Fruit fly (Drosophila melanogaster) whole organism, wandering third instar larva: ENCODE data around the gene IscU.

ENCODE experiments used
- Abd-B ChIP-seq: fragments of >200 bp; optimal IDR thresholded peaks from 2 replicates; lab custom pipeline; 2017; ENCODE audit warnings: missing biosample characterization, missing genetic modification characterization
- CG32264 ChIP-seq: fragments of 200-800 bp; sonication (Bioruptor generic); optimal IDR thresholded peaks from 2 replicates; lab custom pipeline; 2016; ENCODE audit warnings: missing biosample characterization, missing genetic modification characterization
- CG9705 ChIP-seq: fragments of 200-800 bp; sonication (Bioruptor generic); optimal IDR thresholded peaks from 2 replicates; lab custom pipeline; 2018; ENCODE audit warnings: missing biosample characterization, mild to moderate bottlenecking, missing genetic modification characterization
- CrebA ChIP-seq: fragments of 200-800 bp; sonication (Bioruptor generic); optimal IDR thresholded peaks from 2 replicates; lab custom pipeline; 2016; ENCODE audit warnings: missing biosample characterization, mild to moderate bottlenecking, missing genetic modification characterization, borderline replicate concordance
- Dfd ChIP-seq: fragments of >200 bp; optimal IDR thresholded peaks from 2 replicates; lab custom pipeline; 2017; ENCODE audit warnings: missing biosample characterization, missing genetic modification characterization
- Dif ChIP-seq: fragments of 200-275, 200-300 bp; sonication (Bioruptor generic); optimal IDR thresholded peaks from 2 replicates; lab custom pipeline; 2018; ENCODE audit warnings: missing biosample characterization, missing genetic modification characterization; ENCODE audit not compliant: partially characterized antibody
- GATAd ChIP-seq: sonication (Bioruptor generic); optimal IDR thresholded peaks from 2 replicates; lab custom pipeline; 2016; ENCODE audit warnings: missing biosample characterization, missing genetic modification characterization
- HLH106 ChIP-seq: fragments of 200-800 bp; optimal IDR thresholded peaks from 3 replicates; lab custom pipeline; 2019; ENCODE audit warnings: missing biosample characterization, mild to moderate bottlenecking, missing genetic modification characterization, moderate library complexity
- Hnf4 ChIP-seq: fragments of 200-800 bp; sonication (Bioruptor generic); optimal IDR thresholded peaks from 2 replicates; lab custom pipeline; 2016; ENCODE audit warnings: missing biosample characterization, mild to moderate bottlenecking, missing genetic modification characterization
- Hr78 ChIP-seq: fragments of >200 bp; optimal IDR thresholded peaks from 2 replicates; lab custom pipeline; 2017; ENCODE audit warnings: missing biosample characterization, missing genetic modification characterization
- Hr83 ChIP-seq: fragments of 200-300 bp; sonication (Bioruptor generic); optimal IDR thresholded peaks from 2 replicates; lab custom pipeline; 2016; ENCODE audit warnings: missing biosample characterization, mild to moderate bottlenecking, missing genetic modification characterization, moderate library complexity; ENCODE audit not compliant: poor library complexity, severe bottlenecking
- Jra ChIP-seq: sonication (Bioruptor generic); optimal IDR thresholded peaks from 2 replicates; lab custom pipeline; 2016; ENCODE audit warnings: missing biosample characterization, missing genetic modification characterization
- Mio ChIP-seq: sonication (Bioruptor generic); optimal IDR thresholded peaks from 2 replicates; lab custom pipeline; 2016; ENCODE audit warnings: missing biosample characterization, missing genetic modification characterization
- Myc ChIP-seq: fragments of >200 bp; optimal IDR thresholded peaks from 2 replicates; lab custom pipeline; 2017
- N ChIP-seq: fragments of >200 bp; optimal IDR thresholded peaks from 2 replicates; lab custom pipeline; 2018; ENCODE audit warnings: missing biosample characterization, missing external identifiers, missing genetic modification characterization
- OdsH ChIP-seq: fragments of 200-800 bp; sonication (Bioruptor generic); optimal IDR thresholded peaks from 2 replicates; lab custom pipeline; 2016; ENCODE audit warnings: missing biosample characterization, mild to moderate bottlenecking, missing genetic modification characterization
- Rel ChIP-seq, 2 experiments: fragments of 200-800 bp; sonication (Bioruptor generic) in 1 of 2; optimal IDR thresholded peaks; 2 replicates in 1 of 2; 3 replicates in 1 of 2; lab custom pipeline; 2016 to 2019; ENCODE audit warnings: mild to moderate bottlenecking in 2 of 2, missing biosample characterization in 2 of 2, missing genetic modification characterization in 2 of 2, moderate library complexity in 1 of 2
- Sp1 ChIP-seq: fragments of 200-800 bp; sonication (Bioruptor generic); optimal IDR thresholded peaks from 3 replicates; lab custom pipeline; 2019; ENCODE audit warnings: missing biosample characterization, mild to moderate bottlenecking, missing genetic modification characterization, moderate library complexity
- Vsx2 ChIP-seq: fragments of 200-300, 225-300 bp; sonication (Bioruptor generic); optimal IDR thresholded peaks from 2 replicates; lab custom pipeline; 2018; ENCODE audit warnings: missing biosample characterization, missing genetic modification characterization; ENCODE audit not compliant: partially characterized antibody
- br ChIP-seq: fragments of 200-800 bp; sonication (Bioruptor generic); optimal IDR thresholded peaks from 2 replicates; lab custom pipeline; 2016; ENCODE audit warnings: missing biosample characterization, missing genetic modification characterization
- brk ChIP-seq: fragments of 200-800 bp; sonication (Bioruptor generic); optimal IDR thresholded peaks from 2 replicates; lab custom pipeline; 2016; ENCODE audit warnings: missing biosample characterization, mild to moderate bottlenecking, missing genetic modification characterization
- dl ChIP-seq, 2 experiments: fragments of 175-275, 200-275 bp in 1 of 2; fragments of 200-275 bp in 1 of 2; sonication (Bioruptor generic); optimal IDR thresholded peaks; lab custom pipeline; 2018; ENCODE audit warnings: mild to moderate bottlenecking in 2 of 2, missing biosample characterization in 2 of 2, missing genetic modification characterization in 2 of 2, moderate library complexity in 2 of 2; ENCODE audit not compliant: partially characterized antibody in 2 of 2, insufficient read depth in 1 of 2
- dmrt93B ChIP-seq: fragments of 200-800 bp; sonication (Bioruptor generic); optimal IDR thresholded peaks from 2 replicates; lab custom pipeline; 2018; ENCODE audit warnings: missing biosample characterization, mild to moderate bottlenecking, missing genetic modification characterization
- dsf ChIP-seq: sonication (Bioruptor generic); optimal IDR thresholded peaks from 2 replicates; lab custom pipeline; 2016; ENCODE audit warnings: missing biosample characterization, missing genetic modification characterization, borderline replicate concordance
- ey ChIP-seq: fragments of 200-800 bp; sonication (Bioruptor generic); optimal IDR thresholded peaks from 2 replicates; lab custom pipeline; 2016; ENCODE audit warnings: missing biosample characterization, missing genetic modification characterization
- foxo ChIP-seq, 2 experiments: fragments of 200-800 bp; sonication (Bioruptor generic); optimal IDR thresholded peaks; 2 replicates in 1 of 2; 3 replicates in 1 of 2; lab custom pipeline; 2016 to 2017; ENCODE audit warnings: missing biosample characterization in 2 of 2, missing genetic modification characterization in 2 of 2
- fru ChIP-seq: fragments of 200-800 bp; sonication (Bioruptor generic); optimal IDR thresholded peaks from 3 replicates; lab custom pipeline; 2016; ENCODE audit warnings: missing biosample characterization, mild to moderate bottlenecking, missing genetic modification characterization
- h ChIP-seq: fragments of 200-800 bp; sonication (Bioruptor generic); optimal IDR thresholded peaks from 3 replicates; lab custom pipeline; 2016; ENCODE audit warnings: missing biosample characterization, mild to moderate bottlenecking, missing genetic modification characterization
- jim ChIP-seq: fragments of 175-275, 200-325 bp; sonication (Bioruptor generic); optimal IDR thresholded peaks from 2 replicates; lab custom pipeline; 2016; ENCODE audit warnings: missing biosample characterization, mild to moderate bottlenecking, missing genetic modification characterization
- lola ChIP-seq: fragments of >200 bp; optimal IDR thresholded peaks from 2 replicates; lab custom pipeline; 2017; ENCODE audit warnings: missing biosample characterization, missing genetic modification characterization
- pan ChIP-seq: fragments of >200 bp; optimal IDR thresholded peaks from 2 replicates; lab custom pipeline; 2017
- psq ChIP-seq: fragments of 200-800 bp; sonication (Bioruptor generic); optimal IDR thresholded peaks from 3 replicates; lab custom pipeline; 2017; ENCODE audit warnings: missing biosample characterization, mild to moderate bottlenecking, missing genetic modification characterization, moderate library complexity
- rgr ChIP-seq: fragments of 200-800 bp; sonication (Bioruptor generic); optimal IDR thresholded peaks from 3 replicates; lab custom pipeline; 2016; ENCODE audit warnings: missing biosample characterization, mild to moderate bottlenecking, missing genetic modification characterization
- sage ChIP-seq: fragments of 200-800 bp; sonication (Bioruptor generic); optimal IDR thresholded peaks from 2 replicates; lab custom pipeline; 2016; ENCODE audit warnings: missing biosample characterization, mild to moderate bottlenecking, missing genetic modification characterization
- sv ChIP-seq: fragments of 200-800 bp; sonication (Bioruptor generic); optimal IDR thresholded peaks from 3 replicates; lab custom pipeline; 2016; ENCODE audit warnings: missing biosample characterization, missing genetic modification characterization
- tai ChIP-seq: sonication (Bioruptor generic); optimal IDR thresholded peaks from 2 replicates; lab custom pipeline; 2016; ENCODE audit warnings: missing biosample characterization, missing genetic modification characterization
- usp ChIP-seq: fragments of >200 bp; optimal IDR thresholded peaks from 2 replicates; lab custom pipeline; 2017; ENCODE audit warnings: missing biosample characterization, missing genetic modification characterization
- woc ChIP-seq: sonication (Bioruptor generic); optimal IDR thresholded peaks from 2 replicates; lab custom pipeline; 2016; ENCODE audit warnings: missing biosample characterization, mild to moderate bottlenecking, missing genetic modification characterization

IscU gene

DNA sequence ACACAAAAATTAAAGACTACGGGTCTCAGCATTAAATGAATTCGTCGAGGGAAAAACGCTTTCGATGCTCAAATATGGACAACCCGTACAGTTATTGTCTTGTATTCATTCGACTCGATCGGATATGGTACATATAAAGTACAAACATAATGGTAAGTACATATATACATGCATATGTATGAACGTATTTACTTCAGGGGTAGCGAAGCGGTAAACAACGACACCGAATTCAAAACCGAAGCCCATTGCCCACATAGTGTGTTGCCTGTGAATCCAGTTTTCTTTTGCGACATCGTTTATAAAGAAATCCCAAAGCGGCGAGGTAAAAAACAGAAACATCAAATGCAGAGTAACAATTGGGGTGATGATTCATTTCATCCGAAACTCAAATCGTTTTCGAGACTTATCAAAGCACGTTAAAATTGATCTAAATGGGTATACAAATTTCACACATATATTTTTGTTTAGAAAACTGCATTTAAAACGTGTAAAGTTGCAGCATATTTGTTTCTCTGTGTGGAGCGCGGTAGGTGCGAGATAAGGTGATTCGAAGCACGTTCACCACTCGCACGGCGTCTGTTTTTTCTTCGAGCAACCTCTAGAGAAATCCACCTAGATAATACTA is 11.5 kb downstream of the IscU start (continued):
- TF ChIP-seq Rel (GFP tag; optimal IDR thresholded peaks at IDR 0.05; lab: Kevin White, UChicago) (no peak), Rel (tag; optimal IDR thresholded peaks at IDR 0.05; lab: Kevin White, UChicago) (no peak), CrebA (GFP tag; lab: Kevin White, UChicago) (no peak), brk (no peak), psq (GFP tag; lab: Kevin White, UChicago) (peak; percentile 34), tai (GFP tag; lab: Kevin White, UChicago) (no peak), foxo (GFP tag; optimal IDR thresholded peaks at IDR 0.05; lab: Kevin White, UChicago) (peak in 1 of 2 experiments; percentile 53), fru (GFP tag; lab: Kevin White, UChicago) (peak; percentile 72), Myc (no peak)

DNA sequence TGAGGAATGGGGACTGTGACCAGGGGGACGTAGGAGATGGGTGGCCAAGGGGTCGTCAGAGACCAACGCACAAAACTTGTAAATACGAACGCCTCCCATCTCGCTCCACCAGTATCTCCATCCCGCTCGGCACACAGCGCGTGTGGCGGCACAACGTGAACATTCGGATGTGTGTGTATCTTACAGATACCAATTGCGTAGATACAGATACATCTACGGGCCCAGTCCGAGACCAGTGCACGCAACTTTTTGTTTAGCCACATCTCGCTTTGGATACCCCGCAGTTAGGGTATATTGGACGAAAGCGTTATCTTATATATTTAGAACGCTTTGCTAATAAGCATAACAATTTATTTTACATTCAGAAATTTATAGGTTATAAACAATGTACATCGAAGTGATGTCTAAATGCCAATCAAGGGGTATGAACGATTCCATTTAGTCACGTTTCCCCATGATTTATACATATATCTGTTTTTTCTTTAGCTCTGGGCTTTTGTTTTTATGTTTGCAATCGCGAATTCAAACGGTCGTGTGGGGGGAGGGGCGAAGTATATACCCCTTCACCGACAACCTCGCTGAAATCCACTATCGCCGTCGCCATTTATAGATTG is 12.5 kb downstream of the IscU start:
- TF ChIP-seq CG32264 (GFP tag; lab: Kevin White, UChicago), result peak; percentile 98
- TF ChIP-seq Abd-B (GFP tag; lab: Kevin White, UChicago), result no peak
- peak; percentile 89 for TF ChIP-seq CG9705 (GFP tag; lab: Kevin White, UChicago)
- TF ChIP-seq tai (GFP tag; lab: Kevin White, UChicago), result peak; percentile 95
- TF ChIP-seq rgr, result peak; percentile 99
- peak; percentile 99 for TF ChIP-seq Hnf4
- peak; percentile 95 for TF ChIP-seq Jra (GFP tag; lab: Kevin White, UChicago)
- TF ChIP-seq Rel (GFP tag; optimal IDR thresholded peaks at IDR 0.05; lab: Kevin White, UChicago), result peak; percentile 97
- peak; percentile 91 for TF ChIP-seq Rel (tag; optimal IDR thresholded peaks at IDR 0.05; lab: Kevin White, UChicago)
- no peak for TF ChIP-seq lola
- TF ChIP-seq Hr83 (GFP tag; lab: Kevin White, UChicago), result peak; percentile 59
- peak; percentile 99 for TF ChIP-seq fru (GFP tag; lab: Kevin White, UChicago)
- TF ChIP-seq woc (GFP tag; lab: Kevin White, UChicago), result peak; percentile 99
- peak in 1 of 2 experiments; percentile 17 for TF ChIP-seq dl (GFP tag; optimal IDR thresholded peaks at IDR 0.05; lab: Kevin White, UChicago; ENCODE audit: insufficient read depth in 1 of 2, partially characterized antibody in 2 of 2)
- peak; percentile 97 for TF ChIP-seq dmrt93B (GFP tag; lab: Kevin White, UChicago)
- peak; percentile 86 for TF ChIP-seq dsf (GFP tag; lab: Kevin White, UChicago)
- TF ChIP-seq br (GFP tag; lab: Kevin White, UChicago), result peak; percentile 99
- TF ChIP-seq Dif (GFP tag; lab: Kevin White, UChicago), result peak; percentile 76
- peak; percentile 95 to 99 for TF ChIP-seq foxo (GFP tag; optimal IDR thresholded peaks at IDR 0.05; lab: Kevin White, UChicago)
- no peak for TF ChIP-seq Vsx2 (GFP tag; lab: Kevin White, UChicago)
- TF ChIP-seq N (GFP tag; lab: Kevin White, UChicago), result no peak
- no peak for TF ChIP-seq Myc
- TF ChIP-seq ey, result peak; percentile 99
- peak; percentile 88 for TF ChIP-seq Mio (GFP tag; lab: Kevin White, UChicago)
- TF ChIP-seq OdsH, result peak; percentile 99
- TF ChIP-seq Sp1 (GFP tag; lab: Kevin White, UChicago), result peak; percentile 98
- TF ChIP-seq pan (lab: Kevin White, UChicago), result peak; percentile 82
- no peak for TF ChIP-seq usp (GFP tag; lab: Kevin White, UChicago)
- no peak for TF ChIP-seq GATAd (GFP tag; lab: Kevin White, UChicago)
- no peak for TF ChIP-seq Dfd (GFP tag; lab: Kevin White, UChicago)
- no peak for TF ChIP-seq jim (GFP tag; lab: Kevin White, UChicago)
- TF ChIP-seq CrebA (GFP tag; lab: Kevin White, UChicago), result no peak
- peak; percentile 97 for TF ChIP-seq psq (GFP tag; lab: Kevin White, UChicago)
- peak; percentile 98 for TF ChIP-seq HLH106 (tag; lab: Kevin White, UChicago)
- no peak for TF ChIP-seq Hr78 (GFP tag; lab: Kevin White, UChicago)
- peak; percentile 97 for TF ChIP-seq brk
- peak; percentile 97 for TF ChIP-seq sage (GFP tag; lab: Kevin White, UChicago)
- TF ChIP-seq h (GFP tag; lab: Kevin White, UChicago), result peak; percentile 99
- TF ChIP-seq sv (GFP tag; lab: Kevin White, UChicago), result peak; percentile 99
- TF ChIP-seq, all 38 proteins: peak for 27
